Worm (Caenorhabditis elegans): Measurements from ENCODE around the gene F59B1.8.

DNA sequence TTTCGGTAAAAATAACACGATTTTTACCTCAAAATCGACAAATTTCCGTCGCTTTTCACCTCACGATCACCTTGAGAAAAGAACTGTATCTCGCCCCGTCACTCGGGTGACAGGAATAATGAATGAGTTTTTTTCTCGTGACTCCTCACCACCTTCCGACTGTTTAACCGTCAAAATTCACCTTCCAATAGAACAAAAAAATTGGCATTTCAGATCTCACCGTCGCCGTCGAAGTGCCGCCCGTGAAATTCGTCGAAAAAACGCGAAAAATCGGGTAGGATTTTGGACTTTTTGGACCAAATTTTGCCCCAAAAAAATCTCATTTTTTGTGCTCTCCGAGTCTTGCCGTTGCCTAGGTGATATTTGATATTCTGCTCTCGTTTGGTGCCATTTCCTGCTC is 42.9 kb upstream of the F59B1.8 start, which contains the start of gene unc-132:
- TF ChIP-seq snpc-4 (tag; optimal IDR thresholded peaks at IDR 0.05) (no peak), aly-2 (tag; optimal IDR thresholded peaks at IDR 0.05) (no peak), ama-1 (optimal IDR thresholded peaks at IDR 0.05) (no peak), nfya-1 (tag; optimal IDR thresholded peaks at IDR 0.05; ENCODE audit: insufficient read depth) (no peak), mdl-1 (tag; optimal IDR thresholded peaks at IDR 0.05) (no peak), elt-1 (tag; optimal IDR thresholded peaks at IDR 0.05) (no peak), zag-1 (tag; optimal IDR thresholded peaks at IDR 0.05) (no peak), ztf-11 (tag; optimal IDR thresholded peaks at IDR 0.05) (no peak), elt-3 (tag; optimal IDR thresholded peaks at IDR 0.05) (no peak)
